Worm (Caenorhabditis elegans) whole organism, early embryonic: ENCODE data around the gene dcaf-1.

Experiments
- F13C5.2 ChIP-seq: sonication (generic microtip); optimal IDR thresholded peaks from 2 replicates; lab custom pipeline; 2017; ENCODE audit warnings: mild to moderate bottlenecking, missing genetic modification characterization, inconsistent platforms, missing compliant biosample characterization
- aly-1 ChIP-seq: sonication (generic microtip); optimal IDR thresholded peaks from 2 replicates; lab custom pipeline; 2016; ENCODE audit warnings: missing genetic modification characterization, missing compliant biosample characterization
- ama-1 ChIP-seq: fragments of 150-350 bp; optimal IDR thresholded peaks from 2 replicates; lab custom pipeline; 2014
- flt-1 ChIP-seq: fragments of 200-800 bp; sonication (Bioruptor generic); IDR thresholded peaks from 2 replicates; pipeline ENCODE4 v1.3.6; 2022; ENCODE audit warnings: missing genetic modification characterization, missing compliant biosample characterization
- tbx-37 ChIP-seq: fragments of 200-800 bp; sonication (Bioruptor generic); conservative IDR thresholded peaks from 2 replicates; pipeline ENCODE4 v1.3.6; 2022; ENCODE audit warnings: missing genetic modification reagents, missing genetic modification characterization, missing compliant biosample characterization
- tra-4 ChIP-seq: sonication (generic microtip); optimal IDR thresholded peaks from 2 replicates; lab custom pipeline; 2017; ENCODE audit warnings: missing genetic modification characterization, missing compliant biosample characterization

ce11 chrIV:9717844-9718243, 11.3 kb upstream of the dcaf-1 start:
- TF ChIP-seq F13C5.2 (tag; lab: Kevin White, UChicago) (no peak), flt-1 (GFP tag; lab: Robert Waterston, UW) (no peak), tra-4 (tag; lab: Kevin White, UChicago) (no peak), aly-1 (no peak), tbx-37 (no peak), ama-1 (lab: Kevin White, UChicago) (no peak)
